Fruit fly (Drosophila melanogaster): Measurements from ENCODE around the gene CG6479.

- TF ChIP-seq psq (optimal IDR thresholded peaks at IDR 0.05) (no peak), pan (optimal IDR thresholded peaks at IDR 0.05) (no peak), Dll (optimal IDR thresholded peaks at IDR 0.05) (no peak), usp (GFP tag; optimal IDR thresholded peaks at IDR 0.05) (no peak)
Measured at dm6 chr3L:17349604-17350003, 10.5 kb upstream of the CG6479 start, which contains the start of gene Mip.

All from whole organism.